Worm (Caenorhabditis elegans) whole organism, L4/young adult: ENCODE measurements around the gene cdr-7.
A peak's percentile ranks its signal among the peaks of the same experiment; 100 is the strongest.

Source experiments
- W03F9.2 ChIP-seq: fragments of 150-350 bp; optimal IDR thresholded peaks from 2 replicates; lab custom pipeline; 2014; ENCODE audit warnings: missing biosample characterization, missing genetic modification characterization
- dao-5 ChIP-seq: sonication (generic microtip); optimal IDR thresholded peaks from 2 replicates; lab custom pipeline; 2016; ENCODE audit warnings: missing genotype, missing genetic modification characterization, moderate library complexity, missing compliant biosample characterization
- him-1 ChIP-seq: sonication (generic microtip); optimal IDR thresholded peaks from 2 replicates; lab custom pipeline; 2016; ENCODE audit warnings: missing genotype, missing genetic modification reagents, missing genetic modification characterization, missing compliant biosample characterization

Gene cdr-7

ce11 chrV:12411909-12412308 lies at the start of gene cdr-7:
cdr-7 (minus strand) TSS chrV:12412113.
- TF ChIP-seq him-1 (tag; lab: Kevin White, UChicago), result no peak
- no peak for TF ChIP-seq dao-5
- no peak for TF ChIP-seq W03F9.2

DNA sequence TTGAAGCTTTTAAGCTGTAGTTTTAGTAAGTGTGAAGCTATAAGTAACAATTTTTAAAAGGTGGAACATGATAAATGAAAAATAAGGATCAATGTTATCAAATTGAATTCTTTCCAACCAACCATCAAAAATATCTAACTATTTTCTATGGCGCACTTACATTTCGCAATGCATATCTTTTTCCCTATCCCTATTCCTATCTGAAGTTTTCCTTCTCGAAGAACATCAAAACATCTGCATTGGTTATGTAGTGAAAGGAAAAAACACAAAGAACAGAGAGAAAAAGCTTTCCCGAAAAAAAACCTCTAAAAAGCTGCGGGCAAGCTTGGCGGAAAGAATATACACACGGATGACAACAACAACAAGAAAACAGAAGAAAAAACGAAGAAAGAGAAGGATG lies 48.7 kb upstream of the cdr-7 start:
- TF ChIP-seq W03F9.2 (no peak), dao-5 (no peak), him-1 (tag; lab: Kevin White, UChicago) (no peak)

DNA sequence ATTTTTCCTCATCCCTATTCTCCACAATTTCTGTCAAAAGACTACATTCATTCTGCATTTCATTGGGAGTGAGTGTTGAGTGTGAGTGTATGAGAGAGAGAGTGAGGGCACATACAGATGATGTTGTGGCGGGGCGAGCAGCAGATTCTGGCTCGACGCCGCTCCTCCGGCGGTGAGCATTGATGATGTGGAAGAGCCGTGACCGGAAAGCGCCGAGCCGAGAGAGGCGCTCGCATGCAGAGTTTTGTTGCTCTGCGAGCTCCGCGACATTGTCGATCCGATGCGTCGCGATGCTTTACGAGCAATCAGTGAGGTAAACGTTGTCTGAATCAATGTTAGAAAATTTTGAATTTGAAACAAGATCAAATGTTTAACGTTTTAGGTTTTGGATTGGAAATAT lies 43.8 kb upstream of the cdr-7 start:
- no peak for TF ChIP-seq dao-5
- TF ChIP-seq him-1 (tag; lab: Kevin White, UChicago), result peak; percentile 12
- no peak for TF ChIP-seq W03F9.2

- TF ChIP-seq him-1 (tag; lab: Kevin White, UChicago) (no peak), dao-5 (no peak), W03F9.2 (no peak)
Observed at ce11 chrV:12450441-12450840, 38.5 kb upstream of the cdr-7 start, which contains the start of gene F28C1.1. F28C1.1 (plus strand) TSS chrV:12450805.

ce11 chrV:12449902-12450301 lies 38.0 kb upstream of the cdr-7 start, which contains the start of gene C54D10.10:
C54D10.10 (minus strand) TSS chrV:12450002.
- no peak for TF ChIP-seq him-1 (tag; lab: Kevin White, UChicago)
- no peak for TF ChIP-seq W03F9.2
- TF ChIP-seq dao-5, result no peak

ce11 chrV:12446895-12447294 lies 35.0 kb upstream of the cdr-7 start, which contains the start of the genes pals-38 and C54D10.9:
pals-38 (minus strand) TSS chrV:12446995.
C54D10.9 (plus strand) TSS chrV:12447153.
- TF ChIP-seq him-1 (tag; lab: Kevin White, UChicago) (no peak), W03F9.2 (no peak), dao-5 (no peak)

ce11 chrV:12443754-12444153 lies 31.8 kb upstream of the cdr-7 start, which contains the start of gene pals-39:
pals-39 (minus strand) TSS chrV:12443854.
- TF ChIP-seq him-1 (tag; lab: Kevin White, UChicago) (no peak), dao-5 (no peak), W03F9.2 (no peak)

DNA sequence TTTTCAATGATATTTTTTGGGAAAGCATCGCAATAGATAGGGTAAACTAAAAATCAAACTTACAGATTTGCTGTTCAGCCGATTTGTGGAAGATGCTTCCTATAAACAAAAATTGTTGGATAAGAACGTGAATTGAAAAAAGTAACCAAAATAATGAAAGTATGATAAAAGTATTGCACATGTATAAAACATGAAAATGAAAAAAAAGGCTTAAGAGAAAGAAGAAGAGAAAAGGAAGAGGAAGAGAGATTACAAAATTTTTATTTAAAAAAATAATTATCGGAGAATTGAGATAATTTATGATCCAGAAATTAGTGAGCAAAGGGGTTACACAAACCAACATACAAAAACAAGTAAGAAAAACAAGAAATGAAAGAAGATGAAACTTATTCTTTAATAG lies 29.5 kb upstream of the cdr-7 start, which contains the start of gene pals-37:
Gene pals-37, minus strand, starts transcription at position 101 of the 400 bp plus-strand sequence.
- TF ChIP-seq him-1 (tag; lab: Kevin White, UChicago) (no peak), W03F9.2 (no peak), dao-5 (no peak)

ce11 chrV:12433717-12434116 lies 21.8 kb upstream of the cdr-7 start, which contains the start of gene srh-25:
srh-25 (minus strand) TSS chrV:12433817.
- TF ChIP-seq W03F9.2 (no peak), dao-5 (no peak), him-1 (tag; lab: Kevin White, UChicago) (no peak)

- no peak for TF ChIP-seq W03F9.2
- no peak for TF ChIP-seq dao-5
- no peak for TF ChIP-seq him-1 (tag; lab: Kevin White, UChicago)
Observed at ce11 chrV:12433105-12433504, 21.2 kb upstream of the cdr-7 start.

- no peak for TF ChIP-seq dao-5
- TF ChIP-seq him-1 (tag; lab: Kevin White, UChicago), result no peak
- no peak for TF ChIP-seq W03F9.2
Observed at ce11 chrV:12432111-12432510, 20.2 kb upstream of the cdr-7 start, which contains the start of gene C54D10.13. C54D10.13 (minus strand) TSS chrV:12432289.

DNA sequence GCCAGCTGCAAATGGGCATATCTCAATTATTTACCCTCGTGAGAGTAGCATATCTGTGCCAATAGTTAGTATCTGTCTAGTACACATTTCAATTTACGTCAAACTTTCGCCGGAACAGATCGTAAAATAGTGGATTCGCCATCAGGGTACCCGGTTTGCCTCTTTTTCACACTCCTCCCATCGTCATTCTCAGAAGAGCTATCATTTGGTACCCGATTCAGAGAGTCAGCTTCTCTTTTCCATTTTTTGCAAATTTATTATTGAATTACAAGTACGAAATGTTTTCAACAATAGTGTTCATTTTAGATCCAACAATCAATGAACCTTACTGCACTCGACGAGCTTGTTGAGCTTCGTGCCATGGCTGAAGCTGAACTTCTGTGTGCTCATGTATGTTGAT lies 17.1 kb upstream of the cdr-7 start, which contains the start of gene C54D10.5:
Gene C54D10.5, plus strand, starts transcription at position 301 of the 400 bp plus-strand sequence.
- TF ChIP-seq him-1 (tag; lab: Kevin White, UChicago) (no peak), dao-5 (no peak), W03F9.2 (no peak)

DNA sequence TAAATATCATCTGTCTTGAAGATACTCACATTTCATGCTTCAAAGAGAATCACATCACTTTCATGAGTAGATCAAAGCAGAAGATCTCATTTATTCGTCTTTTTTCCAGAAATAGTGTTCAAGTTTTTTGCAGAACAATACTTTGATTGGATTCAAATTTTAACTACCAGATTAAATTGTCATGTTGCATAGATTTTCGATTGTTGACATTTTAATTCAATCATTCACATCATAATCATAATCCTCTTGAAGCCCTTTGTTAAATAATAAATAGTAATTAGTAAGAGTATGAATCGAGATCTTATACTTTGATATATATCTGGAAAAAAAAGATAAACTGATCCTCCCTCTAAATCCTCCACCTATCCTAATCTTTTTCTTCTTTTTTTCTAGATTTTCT lies 15.9 kb upstream of the cdr-7 start:
- no peak for TF ChIP-seq dao-5
- TF ChIP-seq W03F9.2, result no peak
- TF ChIP-seq him-1 (tag; lab: Kevin White, UChicago), result no peak

DNA sequence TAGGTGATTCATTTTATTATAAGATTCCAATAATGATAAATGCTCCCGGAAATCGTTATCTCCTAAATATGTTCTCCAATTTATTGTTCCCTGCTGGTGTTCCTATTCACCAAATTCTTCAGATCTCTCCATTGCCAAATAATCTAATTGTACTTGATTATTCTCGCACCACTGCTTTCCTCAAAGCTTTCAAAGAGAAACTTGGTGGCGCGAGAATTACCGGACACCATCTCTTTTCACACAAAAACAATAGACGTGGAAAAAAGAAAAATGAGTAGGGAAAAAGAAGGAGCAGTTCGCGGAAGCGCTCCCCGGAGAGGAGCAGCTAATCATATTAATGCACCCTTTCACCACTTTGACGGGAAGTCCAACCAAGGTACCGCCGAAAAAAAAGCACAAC lies 9.4 kb upstream of the cdr-7 start:
- TF ChIP-seq W03F9.2 (no peak), him-1 (tag; lab: Kevin White, UChicago) (no peak)

- TF ChIP-seq him-1 (tag; lab: Kevin White, UChicago) (no peak), dao-5 (no peak), W03F9.2 (no peak)
Observed at ce11 chrV:12420843-12421242, 8.9 kb upstream of the cdr-7 start, which contains the start of gene C54D10.4. C54D10.4 (minus strand) TSS chrV:12420943.

DNA sequence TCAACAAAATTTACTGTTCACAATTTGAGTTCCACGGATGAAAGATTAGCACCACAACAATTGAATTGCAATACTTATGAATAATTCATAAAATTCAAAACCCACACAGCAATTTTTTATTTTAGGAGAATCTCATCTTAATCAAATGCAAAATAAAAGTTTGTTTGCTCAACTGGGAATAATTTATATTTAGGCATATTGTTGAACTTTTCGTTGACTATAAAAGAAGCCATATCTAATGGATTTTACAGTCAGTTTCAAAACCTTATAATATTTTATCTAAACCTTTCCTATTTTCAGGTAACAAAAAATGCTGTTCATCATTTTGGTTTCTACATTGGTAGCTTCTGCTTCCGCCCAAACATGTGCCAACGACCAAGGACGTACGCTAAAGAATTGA lies 6.4 kb upstream of the cdr-7 start, which contains the start of gene C54D10.3:
Gene C54D10.3, plus strand, starts transcription at position 301 of the 400 bp plus-strand sequence.
- no peak for TF ChIP-seq W03F9.2
- no peak for TF ChIP-seq him-1 (tag; lab: Kevin White, UChicago)
- TF ChIP-seq dao-5, result no peak
